Fruit fly (Drosophila melanogaster) Kc167 (cell line): ENCODE measurements around the gene anox.

Source experiments
- Myc ChIP-seq: fragments of >200 bp; optimal IDR thresholded peaks from 2 replicates; lab custom pipeline; 2017; ENCODE audit warnings: missing external identifiers
- Sin3A ChIP-seq: fragments of >200 bp; optimal IDR thresholded peaks from 2 replicates; lab custom pipeline; 2018; ENCODE audit warnings: missing external identifiers
- h ChIP-seq: fragments of >200 bp; optimal IDR thresholded peaks from 3 replicates; lab custom pipeline; 2018; ENCODE audit warnings: missing external identifiers
- insv ChIP-seq: fragments of >200 bp; optimal IDR thresholded peaks from 3 replicates; lab custom pipeline; 2018; ENCODE audit warnings: missing external identifiers

DNA sequence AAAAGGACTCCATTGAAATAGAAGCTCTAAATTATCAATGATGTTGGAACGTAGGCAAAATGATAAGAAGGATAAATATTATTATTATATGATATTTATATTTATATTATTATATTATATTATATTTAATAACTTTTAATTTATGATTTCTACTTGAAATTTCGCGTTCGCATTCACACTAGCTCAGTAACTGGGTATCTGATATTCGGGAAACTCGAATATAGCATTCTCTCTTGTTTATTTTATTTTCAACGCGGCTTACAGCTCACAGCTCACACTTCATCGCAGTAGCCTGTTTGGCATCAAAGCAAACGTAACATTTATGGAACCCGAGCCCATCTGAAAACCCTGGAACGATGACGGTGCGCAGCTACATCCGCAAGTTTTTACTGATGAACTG is 34.1 kb downstream of the anox start, which contains the start of gene CG1494:
- TF ChIP-seq insv (lab: Kevin White, UChicago): no peak
- no peak for TF ChIP-seq Sin3A (lab: Kevin White, UChicago)
- no peak for TF ChIP-seq h
- no peak for TF ChIP-seq Myc (lab: Kevin White, UChicago)
